Fruit fly (Drosophila melanogaster) whole organism, wandering third instar larva: Measurements from ENCODE around the gene CG7916.

Experiments used
- Abd-B ChIP-seq: fragments of >200 bp; optimal IDR thresholded peaks from 2 replicates; lab custom pipeline; 2017; ENCODE audit warnings: missing biosample characterization, missing genetic modification characterization
- Hr78 ChIP-seq: fragments of >200 bp; optimal IDR thresholded peaks from 2 replicates; lab custom pipeline; 2017; ENCODE audit warnings: missing biosample characterization, missing genetic modification characterization
- N ChIP-seq: fragments of >200 bp; optimal IDR thresholded peaks from 2 replicates; lab custom pipeline; 2018; ENCODE audit warnings: missing biosample characterization, missing external identifiers, missing genetic modification characterization
- Rel ChIP-seq, 2 experiments: fragments of 200-800 bp; sonication (Bioruptor generic) in 1 of 2; optimal IDR thresholded peaks; 2 replicates in 1 of 2; 3 replicates in 1 of 2; lab custom pipeline; 2016 to 2019; ENCODE audit warnings: mild to moderate bottlenecking in 2 of 2, missing biosample characterization in 2 of 2, missing genetic modification characterization in 2 of 2, moderate library complexity in 1 of 2
- Sp1 ChIP-seq: fragments of 200-800 bp; sonication (Bioruptor generic); optimal IDR thresholded peaks from 3 replicates; lab custom pipeline; 2019; ENCODE audit warnings: missing biosample characterization, mild to moderate bottlenecking, missing genetic modification characterization, moderate library complexity
- brk ChIP-seq: fragments of 200-800 bp; sonication (Bioruptor generic); optimal IDR thresholded peaks from 2 replicates; lab custom pipeline; 2016; ENCODE audit warnings: missing biosample characterization, mild to moderate bottlenecking, missing genetic modification characterization
- fru ChIP-seq: fragments of 200-800 bp; sonication (Bioruptor generic); optimal IDR thresholded peaks from 3 replicates; lab custom pipeline; 2016; ENCODE audit warnings: missing biosample characterization, mild to moderate bottlenecking, missing genetic modification characterization
- lola ChIP-seq: fragments of >200 bp; optimal IDR thresholded peaks from 2 replicates; lab custom pipeline; 2017; ENCODE audit warnings: missing biosample characterization, missing genetic modification characterization
- pan ChIP-seq: fragments of >200 bp; optimal IDR thresholded peaks from 2 replicates; lab custom pipeline; 2017
- psq ChIP-seq: fragments of 200-800 bp; sonication (Bioruptor generic); optimal IDR thresholded peaks from 3 replicates; lab custom pipeline; 2017; ENCODE audit warnings: missing biosample characterization, mild to moderate bottlenecking, missing genetic modification characterization, moderate library complexity
- tai ChIP-seq: sonication (Bioruptor generic); optimal IDR thresholded peaks from 2 replicates; lab custom pipeline; 2016; ENCODE audit warnings: missing biosample characterization, missing genetic modification characterization
- usp ChIP-seq: fragments of >200 bp; optimal IDR thresholded peaks from 2 replicates; lab custom pipeline; 2017; ENCODE audit warnings: missing biosample characterization, missing genetic modification characterization

- TF ChIP-seq Abd-B (GFP tag; lab: Kevin White, UChicago) (no peak), brk (GFP tag; lab: Kevin White, UChicago) (no peak), pan (no peak), Rel (GFP tag; optimal IDR thresholded peaks at IDR 0.05; lab: Kevin White, UChicago) (no peak), Rel (tag; optimal IDR thresholded peaks at IDR 0.05; lab: Kevin White, UChicago) (no peak), Sp1 (GFP tag; lab: Kevin White, UChicago) (no peak), N (GFP tag; lab: Kevin White, UChicago) (no peak), fru (GFP tag; lab: Kevin White, UChicago) (no peak), tai (GFP tag; lab: Kevin White, UChicago) (no peak), Hr78 (GFP tag; lab: Kevin White, UChicago) (no peak), lola (GFP tag; lab: Kevin White, UChicago) (no peak), usp (GFP tag; lab: Kevin White, UChicago) (no peak), psq (GFP tag; lab: Kevin White, UChicago) (no peak)
Observed at dm6 chr2L:13873147-13873546, 26.6 kb downstream of the CG7916 start.
